Fruit fly (Drosophila melanogaster): ENCODE data around the gene alpha-Est6.
A peak's percentile ranks its signal among the peaks of the same experiment; 100 is the strongest.

dm6 chr3R:7500513-7500912 is 28.1 kb downstream of the alpha-Est6 start:
- TF ChIP-seq fd64A (GFP tag; optimal IDR thresholded peaks at IDR 0.05) (no peak), bbx (GFP tag; IDR thresholded peaks at IDR 0.05; ENCODE audit: partially characterized antibody) (no peak), Taf1 (GFP tag; IDR thresholded peaks at IDR 0.05) (no peak), CG17361 (GFP tag; IDR thresholded peaks at IDR 0.05) (no peak), CG8388 (GFP tag; optimal IDR thresholded peaks at IDR 0.05) (no peak), CG9817 (tag; optimal IDR thresholded peaks at IDR 0.05) (peak; percentile 15), cg (GFP tag; optimal IDR thresholded peaks at IDR 0.05) (no peak), nau (GFP tag; optimal IDR thresholded peaks at IDR 0.05) (no peak), eyg (GFP tag; optimal IDR thresholded peaks at IDR 0.05) (no peak)
